Worm (Caenorhabditis elegans) whole organism, L3 larva: ENCODE measurements around the gene fbxa-209.

ENCODE experiments used
- ZK546.5 ChIP-seq: sonication (generic microtip); optimal IDR thresholded peaks from 2 replicates; lab custom pipeline; 2017; ENCODE audit warnings: missing biosample characterization, missing genetic modification characterization
- ama-1 ChIP-seq: fragments of 150-350 bp; optimal IDR thresholded peaks from 2 replicates; lab custom pipeline; 2018
- ceh-28 ChIP-seq: fragments of 150-350 bp; optimal IDR thresholded peaks from 2 replicates; lab custom pipeline; 2014; ENCODE audit warnings: missing biosample characterization, missing genetic modification reagents, missing genetic modification characterization
- ceh-9 ChIP-seq: sonication (generic microtip); optimal IDR thresholded peaks from 2 replicates; lab custom pipeline; 2018; ENCODE audit warnings: missing biosample characterization, missing genetic modification characterization
- daf-12 ChIP-seq: fragments of 150-350 bp; optimal IDR thresholded peaks from 2 replicates; lab custom pipeline; 2014; ENCODE audit warnings: missing biosample characterization, missing genetic modification reagents, missing genetic modification characterization
- egl-27 ChIP-seq: sonication (generic microtip); optimal IDR thresholded peaks from 4 replicates; lab custom pipeline; 2017; ENCODE audit warnings: missing biosample characterization, missing genetic modification reagents, missing genetic modification characterization
- egl-5 ChIP-seq: fragments of 150-350 bp; optimal IDR thresholded peaks from 2 replicates; lab custom pipeline; 2017; ENCODE audit warnings: missing biosample characterization, missing genetic modification reagents, missing genetic modification characterization, inconsistent platforms
- elt-2 ChIP-seq: sonication (generic microtip); optimal IDR thresholded peaks from 2 replicates; lab custom pipeline; 2016; ENCODE audit warnings: missing genetic modification reagents, mild to moderate bottlenecking, missing genetic modification characterization, missing compliant biosample characterization
- eor-1 ChIP-seq, 2 experiments: fragments of 150-350 bp; optimal IDR thresholded peaks; 2 replicates each; lab custom pipeline; 2014 to 2018; ENCODE audit warnings: missing biosample characterization in 2 of 2, missing genetic modification characterization in 2 of 2
- fkh-10 ChIP-seq: sonication (generic microtip); optimal IDR thresholded peaks from 2 replicates; lab custom pipeline; 2017; ENCODE audit warnings: missing biosample characterization, missing genetic modification reagents, missing genetic modification characterization
- hmg-11 ChIP-seq: sonication (generic microtip); optimal IDR thresholded peaks from 2 replicates; lab custom pipeline; 2016; ENCODE audit warnings: missing genetic modification characterization, missing compliant biosample characterization
- jun-1 ChIP-seq: fragments of 150-350 bp; optimal IDR thresholded peaks from 2 replicates; lab custom pipeline; 2014; ENCODE audit warnings: missing biosample characterization, missing genetic modification reagents, missing genetic modification characterization
- lin-39 ChIP-seq: fragments of 150-350 bp; optimal IDR thresholded peaks from 2 replicates; lab custom pipeline; 2018; ENCODE audit warnings: missing biosample characterization, missing genetic modification reagents, missing genetic modification characterization
- lsy-12 ChIP-seq: sonication (generic microtip); optimal IDR thresholded peaks from 2 replicates; lab custom pipeline; 2016; ENCODE audit warnings: mild to moderate bottlenecking, missing genetic modification characterization, missing compliant biosample characterization
- mdl-1 ChIP-seq: fragments of 150-350 bp; optimal IDR thresholded peaks from 2 replicates; lab custom pipeline; 2014; ENCODE audit warnings: missing biosample characterization, missing genetic modification characterization
- mml-1 ChIP-seq: fragments of 150-350 bp; sonication (generic microtip); optimal IDR thresholded peaks from 3 replicates; lab custom pipeline; 2014; ENCODE audit warnings: missing biosample characterization, missing genetic modification characterization
- nfya-1 ChIP-seq: sonication (generic microtip); optimal IDR thresholded peaks from 2 replicates; lab custom pipeline; 2017; ENCODE audit warnings: missing genetic modification characterization, mild to moderate bottlenecking, missing compliant biosample characterization, antibody characterized with exemption, moderate library complexity; ENCODE audit not compliant: insufficient read depth
- nhr-11 ChIP-seq: fragments of 150-350 bp; optimal IDR thresholded peaks from 2 replicates; lab custom pipeline; 2014; ENCODE audit warnings: missing biosample characterization, missing genetic modification characterization
- nhr-12 ChIP-seq: fragments of 150-350 bp; optimal IDR thresholded peaks from 2 replicates; lab custom pipeline; 2014; ENCODE audit warnings: missing biosample characterization, missing genetic modification characterization
- nhr-23 ChIP-seq: fragments of 150-350 bp; optimal IDR thresholded peaks from 2 replicates; lab custom pipeline; 2014; ENCODE audit warnings: missing biosample characterization, missing genetic modification reagents, missing genetic modification characterization
- nhr-237 ChIP-seq: fragments of 150-350 bp; optimal IDR thresholded peaks from 2 replicates; lab custom pipeline; 2014; ENCODE audit warnings: missing biosample characterization, missing genetic modification characterization
- nhr-25 ChIP-seq: sonication (generic microtip); optimal IDR thresholded peaks from 2 replicates; lab custom pipeline; 2017; ENCODE audit warnings: missing biosample characterization, missing genetic modification characterization
- nhr-28 ChIP-seq: fragments of 150-350 bp; optimal IDR thresholded peaks from 2 replicates; lab custom pipeline; 2014; ENCODE audit warnings: missing biosample characterization, missing genetic modification characterization
- nhr-67 ChIP-seq: fragments of 150-350 bp; optimal IDR thresholded peaks from 2 replicates; lab custom pipeline; 2014; ENCODE audit warnings: missing biosample characterization, missing genetic modification characterization
- pha-4 ChIP-seq: fragments of 150-350 bp; optimal IDR thresholded peaks from 2 replicates; lab custom pipeline; 2014; ENCODE audit warnings: missing biosample characterization, missing genetic modification reagents, missing genetic modification characterization
- pqm-1 ChIP-seq: fragments of 150-350 bp; optimal IDR thresholded peaks from 2 replicates; lab custom pipeline; 2017; ENCODE audit warnings: missing biosample characterization, missing genetic modification characterization, inconsistent platforms
- sea-2 ChIP-seq: fragments of 150-350 bp; sonication (generic microtip); optimal IDR thresholded peaks from 4 replicates; lab custom pipeline; 2014; ENCODE audit warnings: missing biosample characterization, missing genetic modification reagents, missing genetic modification characterization
- snpc-4 ChIP-seq: fragments of 150-350 bp; optimal IDR thresholded peaks from 2 replicates; lab custom pipeline; 2014; ENCODE audit warnings: missing biosample characterization, missing genetic modification characterization
- tbx-2 ChIP-seq: sonication (generic microtip); optimal IDR thresholded peaks from 2 replicates; lab custom pipeline; 2016; ENCODE audit warnings: mild to moderate bottlenecking, missing genetic modification characterization, missing compliant biosample characterization
- zag-1 ChIP-seq: fragments of 150-350 bp; optimal IDR thresholded peaks from 2 replicates; lab custom pipeline; 2014; ENCODE audit warnings: missing biosample characterization, missing genetic modification characterization
- ztf-11 ChIP-seq: fragments of 150-350 bp; optimal IDR thresholded peaks from 2 replicates; lab custom pipeline; 2014; ENCODE audit warnings: missing biosample characterization, missing genetic modification characterization
- ztf-4 ChIP-seq: fragments of 150-350 bp; optimal IDR thresholded peaks from 2 replicates; lab custom pipeline; 2014; ENCODE audit warnings: missing biosample characterization, missing genetic modification characterization

Gene fbxa-209

ce11 chrV:15445437-15445836 is 18.6 kb upstream of the fbxa-209 start, which contains the start of gene srh-239:
TSS of gene srh-239 (plus strand) at chrV:15445737.
- no peak for TF ChIP-seq lin-39 (tag; lab: Kevin White, UChicago)
- TF ChIP-seq nhr-23 (tag; lab: Kevin White, UChicago) = no peak
- TF ChIP-seq nhr-67 = no peak
- TF ChIP-seq jun-1 (tag; lab: Kevin White, UChicago) = no peak
- no peak for TF ChIP-seq tbx-2
- no peak for TF ChIP-seq eor-1 (tag; optimal IDR thresholded peaks at IDR 0.05; lab: Kevin White, UChicago)
- TF ChIP-seq egl-5 (tag; lab: Kevin White, UChicago) = no peak
- no peak for TF ChIP-seq ZK546.5
- TF ChIP-seq ama-1 = no peak

ce11 chrV:15444615-15445014 is 17.8 kb upstream of the fbxa-209 start, which contains the start of gene T26H5.9:
TSS of gene T26H5.9 (plus strand) at chrV:15444916.
- TF ChIP-seq elt-2 (tag; lab: Kevin White, UChicago) (peak; percentile 65), pqm-1 (tag; lab: Kevin White, UChicago) (peak; percentile 12), ztf-11 (tag; lab: Kevin White, UChicago) (no peak)
- TF ChIP-seq, all 47 proteins: peak for 2

- TF ChIP-seq hmg-11 (tag; lab: Kevin White, UChicago) (no peak), nhr-23 (tag; lab: Kevin White, UChicago) (no peak), eor-1 (tag; optimal IDR thresholded peaks at IDR 0.05; lab: Kevin White, UChicago) (no peak), ztf-4 (tag; lab: Kevin White, UChicago) (no peak), elt-2 (tag; lab: Kevin White, UChicago) (no peak), daf-12 (tag; lab: Kevin White, UChicago) (no peak), jun-1 (tag; lab: Kevin White, UChicago) (no peak), lin-39 (tag; lab: Kevin White, UChicago) (no peak), egl-5 (tag; lab: Kevin White, UChicago) (no peak), nhr-11 (tag; lab: Kevin White, UChicago) (no peak), snpc-4 (tag; lab: Kevin White, UChicago) (no peak), lsy-12 (tag; lab: Kevin White, UChicago) (no peak), ceh-9 (tag; lab: Kevin White, UChicago) (no peak), tbx-2 (no peak), nhr-237 (no peak), egl-27 (no peak), nhr-12 (tag; lab: Kevin White, UChicago) (no peak), ztf-11 (tag; lab: Kevin White, UChicago) (no peak), sea-2 (GFP tag; lab: Kevin White, UChicago) (no peak)
Measured at ce11 chrV:15444188-15444587, 17.3 kb upstream of the fbxa-209 start, which contains the start of gene T26H5.11. TSS of gene T26H5.11 (minus strand) at chrV:15444288.

- TF ChIP-seq nhr-237 = no peak
- TF ChIP-seq pha-4 (tag; lab: Kevin White, UChicago) = no peak
- TF ChIP-seq mdl-1 = no peak
- no peak for TF ChIP-seq pqm-1 (tag; lab: Kevin White, UChicago)
- no peak for TF ChIP-seq nhr-28
- TF ChIP-seq nhr-25 (tag; lab: Kevin White, UChicago) = no peak
- no peak for TF ChIP-seq ZK546.5
- TF ChIP-seq tbx-2 = no peak
- TF ChIP-seq ztf-4 (tag; lab: Kevin White, UChicago) = no peak
- no peak for TF ChIP-seq hmg-11 (tag; lab: Kevin White, UChicago)
- no peak for TF ChIP-seq egl-27
- TF ChIP-seq ceh-9 (tag; lab: Kevin White, UChicago) = no peak
Measured at ce11 chrV:15443708-15444107, 16.9 kb upstream of the fbxa-209 start, which contains the start of gene T26H5.10. TSS of gene T26H5.10 (minus strand) at chrV:15443808.

ce11 chrV:15442384-15442783 is 15.5 kb upstream of the fbxa-209 start:
- no peak for TF ChIP-seq nhr-25 (tag; lab: Kevin White, UChicago)
- no peak for TF ChIP-seq nhr-237
- TF ChIP-seq nfya-1 (tag; lab: Kevin White, UChicago) = peak; percentile 62
- no peak for TF ChIP-seq tbx-2
- no peak for TF ChIP-seq ceh-9 (tag; lab: Kevin White, UChicago)

- no peak for TF ChIP-seq ztf-4 (tag; lab: Kevin White, UChicago)
- no peak for TF ChIP-seq fkh-10 (GFP tag; lab: Kevin White, UChicago)
- TF ChIP-seq mml-1 (tag; lab: Kevin White, UChicago) = no peak
- peak; percentile 46 for TF ChIP-seq jun-1 (tag; lab: Kevin White, UChicago)
- TF ChIP-seq zag-1 (tag; lab: Kevin White, UChicago) = no peak
- TF ChIP-seq ceh-28 (tag; lab: Kevin White, UChicago) = no peak
- no peak for TF ChIP-seq mdl-1
- TF ChIP-seq ceh-9 (tag; lab: Kevin White, UChicago) = no peak
- TF ChIP-seq elt-2 (tag; lab: Kevin White, UChicago) = peak; percentile 90
- TF ChIP-seq pqm-1 (tag; lab: Kevin White, UChicago) = peak; percentile 98
Measured at ce11 chrV:15436133-15436532, 9.3 kb upstream of the fbxa-209 start.
